Fruit fly (Drosophila melanogaster): ENCODE results near the gene p38b.

p38b gene

DNA sequence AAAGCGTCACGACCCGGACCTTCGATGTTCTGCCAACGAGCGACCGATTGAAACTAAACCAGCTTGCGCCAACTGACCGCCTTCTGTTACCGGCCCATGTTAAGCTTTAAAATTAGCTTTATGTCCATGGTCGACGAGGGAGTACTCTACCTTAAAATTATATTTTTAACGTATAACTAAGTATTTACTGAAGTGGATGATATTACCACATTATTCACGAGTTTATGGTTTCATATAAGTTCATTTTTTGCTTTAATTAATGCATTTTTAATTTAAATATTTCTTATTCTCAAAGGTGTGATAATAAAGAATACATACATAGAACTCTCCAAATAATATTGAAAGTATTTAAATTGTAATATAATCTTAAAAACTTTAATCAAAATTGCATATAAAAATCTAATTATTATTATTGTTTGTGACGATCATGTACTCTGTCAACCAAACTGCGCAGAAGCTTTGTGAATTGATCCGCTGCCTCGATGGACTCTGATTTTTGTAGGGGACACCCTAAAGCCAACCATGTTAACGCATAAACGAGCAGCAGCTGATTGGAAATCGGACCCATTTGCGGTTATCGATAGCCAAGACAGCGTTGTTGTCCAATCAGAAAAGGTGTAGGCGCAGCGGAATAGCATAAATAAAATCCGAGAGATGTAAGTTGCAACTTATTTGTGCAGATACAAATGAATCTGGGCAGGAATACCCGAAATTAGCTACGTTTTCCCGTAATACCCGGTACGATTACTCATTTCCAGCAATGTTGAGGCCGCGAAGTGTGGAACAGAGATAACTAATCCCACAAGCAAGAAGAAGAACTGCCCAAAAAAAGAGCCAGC lies at the start of gene p38b, which contains the start of gene CG9008:
TSS of gene p38b (plus strand) at position 581 of the 839 bp plus-strand sequence.
TSS of gene CG9008 (minus strand) at position 57 of the 839 bp plus-strand sequence.
- TF ChIP-seq CG17801 (GFP tag; optimal IDR thresholded peaks at IDR 0.05; ENCODE audit: partially characterized antibody): peak; percentile 47

DNA sequence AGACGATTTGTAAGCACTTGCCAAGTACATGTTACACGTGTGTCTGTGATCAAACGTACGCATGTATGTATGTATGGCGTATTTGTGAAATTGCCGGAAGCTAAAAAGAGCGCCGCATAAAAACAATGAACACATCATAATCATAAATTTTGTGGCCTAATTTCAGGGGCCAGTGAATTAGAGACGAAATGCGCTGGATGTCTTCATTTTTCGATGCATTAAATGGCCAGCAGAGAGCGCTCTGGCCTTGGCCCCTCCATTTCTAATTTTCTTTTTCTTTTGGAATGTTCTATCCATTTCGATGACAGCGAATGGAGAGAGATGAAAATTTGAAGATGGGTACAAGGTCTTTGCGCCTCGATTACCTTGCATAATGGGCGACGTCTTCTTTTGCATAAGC lies 48.2 kb upstream of the p38b start:
- TF ChIP-seq CG17801 (GFP tag; optimal IDR thresholded peaks at IDR 0.05; ENCODE audit: partially characterized antibody): no peak

DNA sequence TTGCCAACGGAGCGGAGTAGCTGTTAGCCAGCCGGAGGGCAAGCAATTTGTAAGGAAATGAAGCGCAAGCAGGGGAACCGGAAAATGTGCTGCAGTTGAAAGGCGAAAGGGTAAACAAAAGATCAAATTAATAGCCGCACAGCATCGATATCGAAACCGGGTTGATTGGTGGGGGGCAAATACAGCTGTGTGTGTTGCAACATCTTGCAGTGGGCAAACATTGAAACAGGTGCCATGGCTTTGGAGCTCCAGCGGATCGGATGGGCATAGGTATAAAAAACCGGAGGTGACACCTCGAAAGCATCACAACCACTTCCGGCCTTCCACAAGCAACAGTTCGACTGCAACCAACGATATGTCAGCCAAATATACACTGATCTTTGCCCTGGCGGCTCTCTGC lies 44.7 kb upstream of the p38b start, which contains the start of gene nur:
TSS of gene nur (plus strand) at position 301 of the 400 bp plus-strand sequence.
- no peak for TF ChIP-seq CG17801 (GFP tag; optimal IDR thresholded peaks at IDR 0.05; ENCODE audit: partially characterized antibody)

DNA sequence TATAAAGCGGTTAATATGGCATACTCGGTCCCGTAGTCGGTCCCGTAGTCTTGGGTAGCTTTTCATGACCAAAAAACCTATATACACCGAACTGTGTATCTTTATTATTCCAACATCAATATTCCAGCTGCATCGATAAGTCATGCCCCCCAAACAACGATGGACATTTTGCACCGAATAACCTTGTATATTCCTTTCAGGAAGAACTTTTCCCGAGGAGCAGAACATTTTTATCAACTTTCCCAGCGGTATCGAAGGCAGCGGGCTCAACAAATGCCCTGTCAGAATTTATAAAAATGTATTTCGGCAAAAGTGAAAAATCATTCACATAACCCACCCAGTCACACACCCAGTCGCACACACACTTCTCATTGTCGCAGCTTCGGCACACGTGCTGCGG lies 33.8 kb upstream of the p38b start, which contains the start of gene TM9SF4:
TSS of gene TM9SF4 (plus strand) at position 301 of the 400 bp plus-strand sequence.
- TF ChIP-seq CG17801 (GFP tag; optimal IDR thresholded peaks at IDR 0.05; ENCODE audit: partially characterized antibody): no peak

DNA sequence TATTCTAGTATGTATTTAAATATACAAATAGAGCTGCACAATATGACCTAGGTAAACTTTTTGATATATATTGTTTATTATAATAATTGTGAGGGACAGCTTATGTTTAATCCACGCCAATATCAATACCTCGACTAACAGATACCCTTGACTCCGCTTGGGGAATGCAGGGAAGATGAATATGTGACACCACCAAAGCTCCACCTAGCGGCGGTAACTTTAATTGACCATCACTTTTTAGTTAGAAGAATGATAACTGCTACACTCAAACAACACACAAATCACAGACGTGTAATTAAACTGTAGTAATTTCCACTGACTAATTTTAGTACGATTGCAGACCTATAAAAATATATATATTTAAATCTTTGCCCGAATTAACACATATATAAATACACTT lies 17.3 kb upstream of the p38b start:
- no peak for TF ChIP-seq CG17801 (GFP tag; optimal IDR thresholded peaks at IDR 0.05; ENCODE audit: partially characterized antibody)

DNA sequence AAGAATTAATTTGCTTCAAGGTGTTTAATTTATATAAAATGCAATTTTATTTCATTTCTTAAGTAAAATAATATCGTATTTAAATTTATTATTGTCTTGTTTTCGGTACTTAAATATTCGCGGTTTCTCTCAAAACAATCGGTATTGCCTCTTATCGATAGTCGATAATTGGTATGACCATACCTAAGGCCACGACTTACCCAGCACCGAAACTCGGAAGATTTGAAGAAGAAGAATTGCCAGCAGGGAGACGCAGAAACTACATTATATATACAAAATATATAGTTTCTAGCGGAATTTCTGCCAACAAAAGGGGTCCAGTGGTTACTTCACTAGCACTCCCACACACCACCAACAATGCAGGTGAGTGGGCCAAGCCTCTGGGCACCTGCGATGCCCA lies 9.6 kb upstream of the p38b start:
- no peak for TF ChIP-seq CG17801 (GFP tag; optimal IDR thresholded peaks at IDR 0.05; ENCODE audit: partially characterized antibody)

DNA sequence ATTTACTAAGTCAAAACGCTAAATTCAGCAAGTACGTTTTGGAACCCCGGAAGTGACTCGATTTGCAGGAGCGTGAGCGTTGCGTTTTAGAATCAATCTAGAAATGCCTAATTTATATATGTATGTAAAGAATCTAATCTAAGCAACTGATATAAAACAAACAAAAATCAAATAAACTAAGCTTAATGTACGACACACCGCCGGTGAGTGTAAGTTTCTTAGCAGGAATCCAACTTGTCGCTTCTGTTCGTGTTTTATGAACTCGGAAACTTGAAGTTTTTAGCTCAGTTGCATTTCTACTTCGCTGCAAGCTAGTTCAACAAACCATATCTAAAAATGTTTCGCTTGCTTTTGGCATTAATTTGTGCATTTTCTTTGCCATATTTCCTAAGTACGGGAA lies 6.8 kb upstream of the p38b start, which contains the start of gene CG43376:
TSS of gene CG43376 (plus strand) at position 301 of the 400 bp plus-strand sequence.
- no peak for TF ChIP-seq CG17801 (GFP tag; optimal IDR thresholded peaks at IDR 0.05; ENCODE audit: partially characterized antibody)

DNA sequence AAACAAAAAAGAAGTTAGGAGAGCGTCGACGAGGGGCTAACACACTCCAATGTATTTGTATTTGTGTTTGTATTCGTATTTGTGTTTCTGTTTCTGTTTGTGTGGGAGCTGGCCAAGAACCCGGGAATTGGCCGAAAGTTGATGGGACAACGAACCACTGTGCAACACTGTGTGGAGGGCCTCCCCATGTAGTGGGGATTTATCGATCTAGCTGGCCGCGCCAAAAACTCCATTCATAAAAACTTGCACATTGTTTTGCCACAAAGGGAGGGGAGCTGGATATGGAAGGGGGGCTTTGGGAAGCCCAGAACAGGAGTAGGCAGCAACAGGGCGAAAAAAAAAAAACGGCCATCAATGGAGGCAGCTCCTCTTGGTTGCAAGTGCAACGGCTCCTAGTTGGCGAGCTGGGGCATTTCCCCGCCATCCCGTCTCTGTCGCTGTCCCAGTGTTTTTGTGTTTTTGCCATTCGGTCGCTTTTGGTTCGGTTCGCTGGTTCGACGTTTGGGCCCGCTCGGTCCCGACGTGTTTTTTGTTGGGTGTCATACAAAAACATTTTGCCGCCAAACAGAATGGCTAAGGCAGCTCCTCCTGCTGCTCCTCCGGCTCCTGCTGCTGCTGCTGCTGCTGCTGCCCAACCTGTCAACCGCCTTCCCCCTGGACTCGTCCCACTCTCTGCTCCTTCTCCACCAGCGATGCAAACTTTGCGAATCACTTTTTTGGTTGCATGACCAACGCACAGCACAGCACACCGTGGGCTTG lies 3.4 kb upstream of the p38b start:
- no peak for TF ChIP-seq CG17801 (GFP tag; optimal IDR thresholded peaks at IDR 0.05; ENCODE audit: partially characterized antibody)

DNA sequence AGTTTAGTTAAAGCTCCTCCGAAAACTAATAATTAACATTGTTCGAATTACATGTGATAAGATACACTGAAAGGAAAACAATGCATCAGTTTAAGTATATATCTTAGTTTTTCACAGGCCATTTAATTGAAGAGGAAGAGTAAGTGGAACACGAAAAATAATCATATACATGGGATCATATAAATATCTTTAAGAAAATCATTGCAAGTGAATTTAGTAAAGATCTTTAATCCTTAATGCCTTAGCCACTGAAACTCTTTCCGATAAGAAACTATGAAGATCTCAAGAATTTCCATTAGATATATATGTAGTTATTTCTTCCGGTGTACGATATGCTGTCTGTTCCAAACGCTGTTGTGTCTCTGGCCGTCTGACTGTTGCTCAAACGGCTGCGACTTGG lies 1.8 kb upstream of the p38b start:
- peak; percentile 14 for TF ChIP-seq CG17801 (GFP tag; optimal IDR thresholded peaks at IDR 0.05; ENCODE audit: partially characterized antibody)

DNA sequence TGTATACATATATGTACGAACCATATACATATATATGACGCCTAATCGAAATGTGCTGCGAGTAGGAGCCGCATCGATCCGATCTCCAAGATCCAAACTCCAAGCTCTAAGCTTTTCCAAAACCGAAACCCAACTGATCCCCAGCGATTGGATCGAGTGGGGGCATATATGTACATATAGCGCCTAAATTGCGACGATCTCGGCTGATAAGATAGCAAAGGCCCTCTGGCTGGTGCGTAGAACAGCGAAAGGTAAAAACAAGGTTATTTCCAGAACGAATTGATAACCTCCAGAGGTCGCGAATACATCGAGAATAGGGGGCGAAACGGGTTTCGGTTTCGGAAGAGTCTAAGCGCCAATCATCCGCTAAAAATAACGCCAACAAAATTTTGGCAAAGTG lies 1.3 kb upstream of the p38b start:
- TF ChIP-seq CG17801 (GFP tag; optimal IDR thresholded peaks at IDR 0.05; ENCODE audit: partially characterized antibody): no peak

DNA sequence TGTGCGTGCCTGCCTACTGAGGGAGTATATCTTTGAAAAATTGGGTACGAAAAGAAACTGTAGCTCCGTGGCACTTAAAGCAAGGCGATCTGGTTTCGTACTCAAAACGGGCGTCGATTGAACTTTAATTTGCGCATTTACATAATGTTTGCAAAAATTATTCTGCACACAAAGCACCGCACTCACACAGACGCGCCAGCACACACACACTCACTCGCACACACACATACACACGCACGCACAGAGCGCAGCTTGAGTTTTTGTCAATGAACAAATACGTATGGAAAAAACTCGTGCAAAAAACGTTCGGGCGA lies 737 bp upstream of the p38b start:
- TF ChIP-seq CG17801 (GFP tag; optimal IDR thresholded peaks at IDR 0.05; ENCODE audit: partially characterized antibody): no peak

DNA sequence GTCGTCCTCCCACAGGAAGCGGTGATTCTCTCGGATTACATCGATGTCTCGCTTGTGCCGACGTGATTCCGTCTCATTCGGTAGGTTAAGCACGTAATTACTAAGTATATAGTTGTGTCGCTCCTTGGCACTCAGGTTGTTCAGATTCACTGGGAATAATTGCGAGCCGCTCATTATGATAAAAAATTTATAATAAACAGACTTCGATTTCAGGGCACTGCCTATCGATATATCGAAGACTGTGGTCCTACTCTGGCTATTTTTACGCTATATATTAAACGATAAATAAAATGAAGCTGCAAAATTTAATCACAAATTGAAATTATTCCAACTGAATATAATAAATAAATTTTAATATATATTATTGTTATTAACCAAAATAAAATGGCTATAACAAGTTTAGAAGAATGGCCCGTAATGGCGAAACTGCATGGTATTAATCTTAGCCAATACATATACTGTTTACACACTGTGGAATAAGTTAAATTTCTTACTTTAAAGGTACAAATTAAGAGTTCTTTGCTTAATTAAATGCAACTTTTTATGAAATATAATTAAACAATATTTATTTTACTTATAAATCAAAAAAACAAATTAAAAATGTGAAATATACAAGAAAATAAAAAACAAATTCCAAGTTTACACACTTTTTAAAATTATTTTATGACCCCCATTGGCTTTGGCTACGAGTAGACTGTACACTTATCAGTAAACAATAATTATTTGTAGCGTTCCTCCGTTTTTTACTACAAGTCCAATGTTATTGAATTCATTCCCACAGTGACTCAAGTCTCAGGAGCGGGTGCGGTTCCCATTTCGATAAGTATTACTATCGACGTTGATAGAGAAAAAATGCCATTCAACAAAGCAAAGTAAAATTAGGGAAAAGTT lies 3.0 kb downstream of the p38b start, which contains the start of gene Eato:
TSS of gene Eato (plus strand) at position 821 of the 891 bp plus-strand sequence.
- TF ChIP-seq CG17801 (GFP tag; optimal IDR thresholded peaks at IDR 0.05; ENCODE audit: partially characterized antibody): no peak

DNA sequence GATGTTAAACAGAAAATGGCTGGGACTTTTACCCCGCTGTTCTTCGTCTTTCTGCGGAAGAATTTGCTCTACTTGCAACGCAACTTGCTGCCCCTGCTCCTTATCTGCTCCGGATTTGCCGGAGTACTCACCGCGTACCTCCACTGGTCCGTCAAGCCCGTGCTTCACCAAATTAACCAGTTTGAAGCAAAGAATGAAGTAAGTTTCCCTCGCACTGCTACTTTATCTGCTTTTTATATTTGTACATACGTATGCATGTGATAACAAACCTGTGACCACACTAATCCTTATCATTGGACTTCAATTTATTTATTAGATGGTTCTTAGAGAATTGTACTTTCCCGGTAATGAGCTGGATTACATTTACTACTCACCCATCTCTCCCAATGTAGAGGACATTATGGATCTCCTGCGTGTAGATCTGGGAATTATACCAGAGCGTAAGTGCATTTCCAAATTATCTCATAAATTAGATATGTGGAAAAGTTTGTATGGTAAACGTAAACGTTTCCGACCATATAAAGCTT lies 3.7 kb downstream of the p38b start, which contains the start of gene CG16890:
TSS of gene CG16890 (minus strand) at position 184 of the 527 bp plus-strand sequence.
- TF ChIP-seq CG17801 (GFP tag; optimal IDR thresholded peaks at IDR 0.05; ENCODE audit: partially characterized antibody): no peak

DNA sequence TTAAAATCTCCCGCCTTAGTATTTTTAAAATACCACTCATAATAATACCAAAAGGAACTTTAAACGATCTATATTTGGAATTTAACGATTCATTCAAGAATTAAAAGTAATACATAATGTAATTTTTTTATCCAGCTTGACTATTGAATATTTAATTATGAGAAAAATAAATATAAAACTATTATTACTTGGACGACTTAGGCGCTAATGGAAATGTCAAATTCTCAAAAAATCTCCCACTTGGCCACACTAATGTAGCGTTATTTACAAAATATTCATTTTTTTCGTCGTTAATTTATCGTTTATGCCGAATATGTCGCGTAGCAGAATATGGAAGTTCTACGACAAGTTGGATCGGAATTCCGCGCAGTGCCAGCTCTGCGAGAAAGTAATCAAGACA lies 10.2 kb downstream of the p38b start, which contains the start of gene CG16863:
TSS of gene CG16863 (plus strand) at position 245 of the 400 bp plus-strand sequence.
- TF ChIP-seq CG17801 (GFP tag; optimal IDR thresholded peaks at IDR 0.05; ENCODE audit: partially characterized antibody): no peak
